Worm (Caenorhabditis elegans): Measurements from ENCODE around the gene F01D5.5.

DNA sequence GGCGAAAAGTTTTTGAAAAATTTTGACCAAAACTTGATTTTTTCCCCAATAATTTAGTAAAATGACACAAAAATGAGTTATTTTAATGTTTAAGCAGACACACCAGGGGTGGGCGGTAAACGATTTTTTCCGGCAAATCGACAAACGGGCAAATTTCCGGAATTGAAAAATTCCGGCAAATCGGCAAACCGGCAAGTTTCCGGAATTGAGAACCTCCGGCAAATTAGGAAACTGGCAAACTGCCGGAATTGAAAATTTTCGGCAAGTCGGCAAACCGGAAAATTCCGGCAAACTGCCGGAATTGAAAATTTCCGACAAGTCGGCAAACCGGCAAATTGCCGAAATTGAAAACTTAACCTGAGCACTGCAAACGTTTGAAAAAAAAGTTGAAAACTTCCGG is 30.6 kb upstream of the F01D5.5 start:
- no peak for TF ChIP-seq nhr-6 (tag; optimal IDR thresholded peaks at IDR 0.05)
- no peak for TF ChIP-seq Y75B8A.6 (GFP tag; IDR thresholded peaks at IDR 0.05)
- TF ChIP-seq lin-13 (GFP tag; optimal IDR thresholded peaks at IDR 0.05) = no peak
- TF ChIP-seq dve-1 (tag; optimal IDR thresholded peaks at IDR 0.05; ENCODE audit: insufficient read depth) = no peak
- TF ChIP-seq ztf-11 (tag; optimal IDR thresholded peaks at IDR 0.05) = no peak
- TF ChIP-seq nhr-76 (tag; optimal IDR thresholded peaks at IDR 0.05) = no peak
- TF ChIP-seq aly-2 (tag; optimal IDR thresholded peaks at IDR 0.05) = no peak
